Fruit fly (Drosophila melanogaster) whole organism, adult: ENCODE measurements around the gene Ank2.

Source experiments
- CG11617 ChIP-seq: fragments of 200-800 bp; sonication (Bioruptor generic); optimal IDR thresholded peaks from 2 replicates; lab custom pipeline; 2017; ENCODE audit warnings: mild to moderate bottlenecking, missing biosample characterization, missing genetic modification reagents, missing genetic modification characterization
- CG12768 ChIP-seq: fragments of 200-800 bp; sonication (Bioruptor generic); optimal IDR thresholded peaks from 2 replicates; lab custom pipeline; 2017; ENCODE audit warnings: missing biosample characterization, missing genetic modification characterization, mild to moderate bottlenecking, moderate library complexity, missing genetic modification reagents
- CG14711 ChIP-seq: fragments of 200-800 bp; sonication (Bioruptor generic); optimal IDR thresholded peaks from 2 replicates; lab custom pipeline; 2018; ENCODE audit warnings: missing biosample characterization, mild to moderate bottlenecking, missing genetic modification characterization, moderate library complexity
- CG1620 ChIP-seq: fragments of 200-800 bp; sonication (Bioruptor generic); optimal IDR thresholded peaks from 2 replicates; lab custom pipeline; 2016; ENCODE audit warnings: missing biosample characterization, missing genetic modification characterization
- CG33017 ChIP-seq: fragments of 200-800 bp; sonication (Bioruptor generic); optimal IDR thresholded peaks from 2 replicates; lab custom pipeline; 2018; ENCODE audit warnings: missing biosample characterization, mild to moderate bottlenecking, missing genetic modification characterization, moderate library complexity
- CG5204 ChIP-seq: fragments of 200-800 bp; sonication (Bioruptor generic); optimal IDR thresholded peaks from 2 replicates; lab custom pipeline; 2016; ENCODE audit warnings: missing biosample characterization, missing genetic modification characterization
- CG7045 ChIP-seq: fragments of 200-800 bp; sonication (Bioruptor generic); optimal IDR thresholded peaks from 2 replicates; lab custom pipeline; 2017; ENCODE audit warnings: missing biosample characterization, mild to moderate bottlenecking, missing genetic modification characterization
- CG7101 ChIP-seq: fragments of 200-800 bp; sonication (Bioruptor generic); optimal IDR thresholded peaks from 2 replicates; lab custom pipeline; 2018; ENCODE audit warnings: missing biosample characterization, mild to moderate bottlenecking, missing genetic modification characterization, moderate library complexity
- Clk ChIP-seq: fragments of 200-800 bp; sonication (Bioruptor generic); optimal IDR thresholded peaks from 2 replicates; lab custom pipeline; 2017; ENCODE audit warnings: missing biosample characterization, missing genetic modification characterization
- Crg-1 ChIP-seq: fragments of 200-800 bp; sonication (Bioruptor generic); optimal IDR thresholded peaks from 2 replicates; lab custom pipeline; 2016; ENCODE audit warnings: missing biosample characterization, missing genetic modification characterization
- Hr96 ChIP-seq: fragments of 200-800 bp; sonication (Bioruptor generic); optimal IDR thresholded peaks from 2 replicates; lab custom pipeline; 2016; ENCODE audit warnings: missing biosample characterization, missing genetic modification characterization
- Mnt ChIP-seq: fragments of 200-800 bp; sonication (Bioruptor generic); optimal IDR thresholded peaks from 2 replicates; lab custom pipeline; 2016; ENCODE audit warnings: missing biosample characterization, mild to moderate bottlenecking, missing genetic modification characterization
- bab1 ChIP-seq: fragments of 200-800 bp; sonication (Bioruptor generic); optimal IDR thresholded peaks from 3 replicates; lab custom pipeline; 2019; ENCODE audit warnings: missing biosample characterization, mild to moderate bottlenecking, missing genetic modification characterization, moderate library complexity
- cic ChIP-seq: fragments of 200-800 bp; sonication (Bioruptor generic); optimal IDR thresholded peaks from 2 replicates; lab custom pipeline; 2017; ENCODE audit warnings: missing biosample characterization, mild to moderate bottlenecking, missing genetic modification characterization, moderate library complexity
- cnc ChIP-seq, 2 experiments: fragments of >200 bp; optimal IDR thresholded peaks; 2 replicates each; lab custom pipeline; 2017
- kay ChIP-seq: fragments of 200-800 bp; sonication (Bioruptor generic); peaks from one replicate; lab custom pipeline; 2016; ENCODE audit warnings: missing biosample characterization, missing genetic modification characterization, borderline replicate concordance
- ovo ChIP-seq: fragments of 200-800 bp; sonication (Bioruptor generic); optimal IDR thresholded peaks from 2 replicates; lab custom pipeline; 2016; ENCODE audit warnings: missing biosample characterization, missing genetic modification characterization
- pad ChIP-seq: fragments of 200-800 bp; sonication (Bioruptor generic); optimal IDR thresholded peaks from 3 replicates; lab custom pipeline; 2017; ENCODE audit warnings: missing biosample characterization, missing genetic modification characterization, mild to moderate bottlenecking, moderate library complexity, missing genetic modification reagents
- tj ChIP-seq: fragments of 200-800 bp; sonication (Bioruptor generic); optimal IDR thresholded peaks from 3 replicates; lab custom pipeline; 2017; ENCODE audit warnings: missing biosample characterization, mild to moderate bottlenecking, missing genetic modification characterization, moderate library complexity
- toe ChIP-seq: fragments of 200-800 bp; sonication (Bioruptor generic); optimal IDR thresholded peaks from 2 replicates; lab custom pipeline; 2016; ENCODE audit warnings: missing biosample characterization, missing genetic modification characterization

Ank2 gene

dm6 chr3L:7717863-7718560, at the start of gene Ank2:
Gene Ank2, minus strand, starts transcription at chr3L:7718395.
- TF ChIP-seq ovo (no peak), Crg-1 (GFP tag; lab: Kevin White, UChicago) (no peak), tj (no peak), Mnt (GFP tag; lab: Kevin White, UChicago) (no peak), Hr96 (GFP tag; lab: Kevin White, UChicago) (no peak), pad (GFP tag; lab: Kevin White, UChicago) (no peak), bab1 (GFP tag; lab: Kevin White, UChicago) (no peak), cnc (optimal IDR thresholded peaks at IDR 0.05; lab: Kevin White, UChicago) (no peak), cic (GFP tag; lab: Kevin White, UChicago) (no peak), CG7045 (GFP tag; lab: Kevin White, UChicago) (no peak)

DNA sequence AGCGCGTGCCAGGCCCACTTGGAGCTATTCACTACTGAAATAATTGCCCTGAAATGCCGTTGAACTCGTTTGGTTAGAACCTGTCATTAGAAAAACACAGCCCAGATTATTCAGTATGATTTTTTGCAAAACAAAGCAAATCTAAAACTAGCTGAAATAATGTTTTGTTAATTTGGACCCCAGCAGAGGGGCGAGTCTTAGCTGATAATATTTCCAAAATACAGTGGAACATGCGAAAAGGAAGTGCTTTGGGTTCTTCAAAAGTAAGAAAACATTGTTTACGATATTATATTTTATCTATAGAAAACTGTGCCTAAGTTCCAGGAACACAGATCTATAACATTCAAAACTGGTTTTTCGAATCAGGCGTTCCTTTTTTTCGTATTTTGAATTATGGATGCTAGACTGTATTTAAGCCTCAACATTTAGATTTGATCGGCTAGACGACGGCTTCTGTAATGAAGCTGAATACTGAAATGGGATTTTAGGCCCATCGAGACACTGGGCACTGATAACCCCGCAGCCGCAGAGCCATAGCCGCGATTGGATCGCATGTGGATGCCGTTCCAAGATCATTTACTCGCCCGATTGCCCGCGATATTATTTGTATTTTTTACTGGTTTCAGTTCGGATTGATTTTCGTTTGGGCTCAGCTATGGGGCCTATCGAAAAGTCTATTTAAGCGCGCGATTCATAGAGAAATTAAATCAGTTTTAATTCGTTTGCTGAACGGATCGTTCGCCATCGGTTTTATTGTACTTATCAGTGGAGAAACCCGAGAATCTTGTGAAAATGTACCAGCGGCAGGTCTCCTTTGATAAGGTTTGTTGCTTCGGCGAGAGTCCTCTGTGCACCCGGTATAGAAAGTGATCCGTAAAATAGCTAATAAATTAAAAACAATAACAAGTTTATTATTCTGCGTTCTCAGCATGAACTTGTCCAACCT, 41.9 kb upstream of the Ank2 start, which contains the start of gene Hn:
Gene Hn (plus strand): TSS at position 619 of the 946 bp plus-strand sequence.
- TF ChIP-seq cic (GFP tag; lab: Kevin White, UChicago) (no peak), Clk (GFP tag; lab: Kevin White, UChicago) (no peak), CG14711 (tag; lab: Kevin White, UChicago) (no peak), CG7101 (tag; lab: Kevin White, UChicago) (no peak), Mnt (GFP tag; lab: Kevin White, UChicago) (no peak), CG11617 (GFP tag; lab: Kevin White, UChicago) (no peak), CG33017 (no peak), ovo (no peak), Crg-1 (GFP tag; lab: Kevin White, UChicago) (no peak), bab1 (GFP tag; lab: Kevin White, UChicago) (no peak), tj (no peak), CG1620 (GFP tag; lab: Kevin White, UChicago) (no peak), kay (GFP tag; lab: Kevin White, UChicago) (no peak)

DNA sequence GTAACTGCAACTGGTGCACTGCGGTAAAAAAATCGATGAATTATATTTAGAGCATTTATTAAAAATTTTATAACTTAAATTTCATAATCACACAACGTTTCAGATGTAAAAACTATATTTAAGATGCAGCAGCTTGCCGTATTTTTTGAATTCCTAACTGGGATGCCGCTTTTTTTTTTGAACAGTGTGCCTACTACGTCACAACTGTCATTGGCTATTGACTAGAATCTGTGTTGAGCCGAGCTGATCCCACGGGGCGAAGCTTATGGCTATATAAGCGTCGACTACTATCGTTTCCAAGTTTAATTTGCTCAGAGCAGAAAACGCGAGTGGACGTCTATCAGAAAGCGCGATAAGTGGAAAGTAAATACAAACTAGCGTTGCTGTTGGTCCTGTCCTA, 35.9 kb upstream of the Ank2 start, which contains the start of gene CG7409:
Gene CG7409 (plus strand): TSS at position 301 of the 400 bp plus-strand sequence.
- TF ChIP-seq CG33017 (peak; percentile 16), CG5204 (GFP tag; lab: Kevin White, UChicago) (peak; percentile 30), tj (no peak)

DNA sequence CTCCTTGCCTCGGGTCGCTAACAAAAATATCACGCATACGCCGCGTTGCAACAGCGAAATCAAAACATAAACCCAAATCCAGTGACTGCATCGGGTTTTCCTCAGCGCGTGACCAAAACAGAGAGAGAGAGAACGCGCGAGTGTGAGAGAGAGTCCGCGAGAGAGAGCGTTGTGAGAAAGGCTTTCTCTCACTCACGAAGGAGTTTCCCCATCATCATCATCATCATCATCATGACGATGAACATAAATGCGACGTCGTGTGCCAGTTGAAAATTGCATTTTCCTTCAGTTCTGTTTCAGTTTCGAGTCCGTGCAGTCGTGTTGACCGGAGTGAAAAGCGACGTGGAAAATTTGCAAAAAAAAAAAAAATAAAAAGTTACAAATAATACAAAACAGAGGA, 28.8 kb upstream of the Ank2 start, which contains the start of gene CG13685:
Gene CG13685 (plus strand): TSS at position 301 of the 400 bp plus-strand sequence.
- no peak for TF ChIP-seq Crg-1 (GFP tag; lab: Kevin White, UChicago)
- no peak for TF ChIP-seq Mnt (GFP tag; lab: Kevin White, UChicago)
- no peak for TF ChIP-seq CG7101 (tag; lab: Kevin White, UChicago)
- no peak for TF ChIP-seq CG14711 (tag; lab: Kevin White, UChicago)
- no peak for TF ChIP-seq pad (GFP tag; lab: Kevin White, UChicago)
- TF ChIP-seq ovo = no peak
- TF ChIP-seq CG7045 (GFP tag; lab: Kevin White, UChicago) = no peak
- no peak for TF ChIP-seq cic (GFP tag; lab: Kevin White, UChicago)
- TF ChIP-seq toe (GFP tag; lab: Kevin White, UChicago) = no peak
- no peak for TF ChIP-seq CG1620 (GFP tag; lab: Kevin White, UChicago)
- no peak for TF ChIP-seq Hr96 (GFP tag; lab: Kevin White, UChicago)
- TF ChIP-seq kay (GFP tag; lab: Kevin White, UChicago) = no peak
- no peak for TF ChIP-seq CG5204 (GFP tag; lab: Kevin White, UChicago)
- no peak for TF ChIP-seq CG33017
- no peak for TF ChIP-seq cnc (optimal IDR thresholded peaks at IDR 0.05; lab: Kevin White, UChicago)
- TF ChIP-seq tj = no peak
- no peak for TF ChIP-seq CG11617 (GFP tag; lab: Kevin White, UChicago)
- no peak for TF ChIP-seq Clk (GFP tag; lab: Kevin White, UChicago)

- TF ChIP-seq CG5204 (GFP tag; lab: Kevin White, UChicago) = no peak
These were observed 25.5 kb upstream of the Ank2 start for dm6 chr3L:7743741-7744140.

dm6 chr3L:7742941-7743340, 24.7 kb upstream of the Ank2 start, which contains the start of gene Snmp2:
Gene Snmp2, minus strand, starts transcription at chr3L:7743041.
- TF ChIP-seq CG5204 (GFP tag; lab: Kevin White, UChicago) = no peak
- no peak for TF ChIP-seq CG12768 (GFP tag; lab: Kevin White, UChicago)
- no peak for TF ChIP-seq ovo
- no peak for TF ChIP-seq Crg-1 (GFP tag; lab: Kevin White, UChicago)
- TF ChIP-seq CG1620 (GFP tag; lab: Kevin White, UChicago) = no peak
- TF ChIP-seq toe (GFP tag; lab: Kevin White, UChicago) = no peak
- no peak for TF ChIP-seq CG11617 (GFP tag; lab: Kevin White, UChicago)
- TF ChIP-seq CG7045 (GFP tag; lab: Kevin White, UChicago) = no peak
- TF ChIP-seq pad (GFP tag; lab: Kevin White, UChicago) = no peak
- TF ChIP-seq Mnt (GFP tag; lab: Kevin White, UChicago) = no peak
- TF ChIP-seq tj = no peak
- no peak for TF ChIP-seq CG14711 (tag; lab: Kevin White, UChicago)
- TF ChIP-seq cnc (optimal IDR thresholded peaks at IDR 0.05; lab: Kevin White, UChicago) = no peak
